Worm (Caenorhabditis elegans): Measurements from ENCODE around the gene F54D12.2.

F54D12.2 gene

ce11 chrII:1368756-1369155 is 29.7 kb upstream of the F54D12.2 start:
- TF ChIP-seq ceh-28 (tag; optimal IDR thresholded peaks at IDR 0.05) (peak; percentile 66), egl-5 (tag; optimal IDR thresholded peaks at IDR 0.05) (no peak)

- no peak for TF ChIP-seq lsy-12 (tag; optimal IDR thresholded peaks at IDR 0.05)
- no peak for TF ChIP-seq pqm-1 (tag; optimal IDR thresholded peaks at IDR 0.05)
- no peak for TF ChIP-seq skn-1 (tag; optimal IDR thresholded peaks at IDR 0.05)
- TF ChIP-seq sea-2 (GFP tag; optimal IDR thresholded peaks at IDR 0.05) = no peak
- no peak for TF ChIP-seq aly-2 (tag; optimal IDR thresholded peaks at IDR 0.05)
- TF ChIP-seq ceh-28 (tag; optimal IDR thresholded peaks at IDR 0.05) = no peak
- no peak for TF ChIP-seq ceh-16 (tag; optimal IDR thresholded peaks at IDR 0.05)
- no peak for TF ChIP-seq unc-39 (tag; optimal IDR thresholded peaks at IDR 0.05)
- TF ChIP-seq hmg-11 (tag; optimal IDR thresholded peaks at IDR 0.05) = no peak
- no peak for TF ChIP-seq snpc-4 (tag; optimal IDR thresholded peaks at IDR 0.05)
- TF ChIP-seq nhr-28 (tag; optimal IDR thresholded peaks at IDR 0.05) = no peak
- no peak for TF ChIP-seq ZK546.5 (tag; optimal IDR thresholded peaks at IDR 0.05)
- no peak for TF ChIP-seq fkh-2 (tag; optimal IDR thresholded peaks at IDR 0.05)
- TF ChIP-seq egl-5 (tag; optimal IDR thresholded peaks at IDR 0.05) = no peak
- no peak for TF ChIP-seq ama-1 (optimal IDR thresholded peaks at IDR 0.05)
- TF ChIP-seq lin-39 (tag; optimal IDR thresholded peaks at IDR 0.05) = no peak
- TF ChIP-seq pha-4 (tag; optimal IDR thresholded peaks at IDR 0.05) = no peak
Measured at ce11 chrII:1369322-1369721, 29.2 kb upstream of the F54D12.2 start.

- no peak for TF ChIP-seq tbx-2 (tag; optimal IDR thresholded peaks at IDR 0.05)
- TF ChIP-seq lsy-12 (tag; optimal IDR thresholded peaks at IDR 0.05) = peak; percentile 22
Measured at ce11 chrII:1371533-1371932, 27.0 kb upstream of the F54D12.2 start.

ce11 chrII:1372138-1372537 is 26.4 kb upstream of the F54D12.2 start:
- TF ChIP-seq nfya-1 (tag; optimal IDR thresholded peaks at IDR 0.05; ENCODE audit: insufficient read depth) (peak; percentile 51), elt-1 (tag; optimal IDR thresholded peaks at IDR 0.05) (no peak)

ce11 chrII:1372966-1373365 is 25.5 kb upstream of the F54D12.2 start:
- TF ChIP-seq nfya-1 (tag; optimal IDR thresholded peaks at IDR 0.05; ENCODE audit: insufficient read depth) = peak; percentile 83
- no peak for TF ChIP-seq nhr-11 (tag; optimal IDR thresholded peaks at IDR 0.05)

DNA sequence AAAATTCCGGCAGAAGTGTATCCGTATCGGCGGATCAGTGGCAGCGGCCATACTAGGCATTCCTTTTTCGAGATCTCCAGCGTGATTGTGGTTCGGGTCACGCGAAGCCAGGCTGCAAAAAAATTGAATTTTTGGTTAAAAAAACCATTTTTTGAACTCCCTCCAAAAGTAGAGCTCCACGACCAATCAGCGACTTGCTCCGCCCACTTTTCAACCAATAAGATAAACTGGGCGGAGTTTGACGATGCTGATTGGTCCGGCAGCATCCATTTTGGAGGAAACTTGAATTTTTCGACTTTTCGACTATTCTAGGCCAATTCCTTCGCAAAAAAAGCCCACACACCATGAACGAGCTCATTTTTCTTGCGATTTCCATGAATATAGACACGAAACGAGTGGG is 24.0 kb upstream of the F54D12.2 start:
- no peak for TF ChIP-seq tbx-2 (tag; optimal IDR thresholded peaks at IDR 0.05)
- peak; percentile 78 for TF ChIP-seq nfya-1 (tag; optimal IDR thresholded peaks at IDR 0.05; ENCODE audit: insufficient read depth)
- no peak for TF ChIP-seq pha-4 (tag; optimal IDR thresholded peaks at IDR 0.05)
- no peak for TF ChIP-seq nhr-76 (tag; optimal IDR thresholded peaks at IDR 0.05)

DNA sequence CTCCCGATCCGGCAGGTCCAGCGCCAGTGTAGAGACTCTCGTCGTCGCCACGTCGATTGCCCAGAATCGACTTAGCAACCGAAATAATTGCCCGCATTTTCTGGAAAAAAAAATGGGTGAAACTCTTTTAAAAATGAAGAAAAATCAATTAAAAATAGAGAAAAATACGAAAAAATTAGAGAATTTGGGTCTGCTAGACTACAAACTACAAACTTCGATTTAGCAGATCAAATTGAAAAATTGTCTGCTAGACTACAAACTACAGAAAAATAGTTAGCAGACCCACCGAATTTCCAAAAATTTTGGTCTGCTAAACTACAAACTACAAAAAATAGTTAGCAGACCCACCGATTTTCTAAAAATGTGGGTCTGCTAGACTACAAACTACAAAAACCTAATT is 23.6 kb upstream of the F54D12.2 start, which contains the start of gene rog-1:
Gene rog-1, minus strand, starts transcription at position 101 of the 400 bp plus-strand sequence.
- TF ChIP-seq aly-2 (tag; optimal IDR thresholded peaks at IDR 0.05) (no peak), ceh-16 (tag; optimal IDR thresholded peaks at IDR 0.05) (no peak), mdl-1 (tag; optimal IDR thresholded peaks at IDR 0.05) (no peak), nhr-237 (tag; optimal IDR thresholded peaks at IDR 0.05) (no peak), R02D3.7 (tag; optimal IDR thresholded peaks at IDR 0.05) (no peak), tbx-2 (tag; optimal IDR thresholded peaks at IDR 0.05) (no peak), fkh-2 (tag; optimal IDR thresholded peaks at IDR 0.05) (no peak), ZK546.5 (tag; optimal IDR thresholded peaks at IDR 0.05) (no peak), ceh-82 (tag; optimal IDR thresholded peaks at IDR 0.05) (no peak), sea-2 (GFP tag; optimal IDR thresholded peaks at IDR 0.05) (no peak), egl-5 (tag; optimal IDR thresholded peaks at IDR 0.05) (no peak), lin-15B (tag; optimal IDR thresholded peaks at IDR 0.05) (no peak), lin-39 (tag; optimal IDR thresholded peaks at IDR 0.05) (no peak)

ce11 chrII:1375627-1376026 is 22.9 kb upstream of the F54D12.2 start:
- peak; percentile 55 for TF ChIP-seq egl-5 (tag; optimal IDR thresholded peaks at IDR 0.05)
- no peak for TF ChIP-seq lin-39 (tag; optimal IDR thresholded peaks at IDR 0.05)
- peak; percentile 30 for TF ChIP-seq nfya-1 (tag; optimal IDR thresholded peaks at IDR 0.05; ENCODE audit: insufficient read depth)
- no peak for TF ChIP-seq fkh-10 (GFP tag; optimal IDR thresholded peaks at IDR 0.05)
